Worm (Caenorhabditis elegans): ENCODE data around the gene F38H12.5.

Gene F38H12.5

ce11 chrV:4082952-4083351, at the start of gene F38H12.5:
Gene F38H12.5 (minus strand): TSS chrV:4083052.
- no peak for TF ChIP-seq ceh-79 (tag; optimal IDR thresholded peaks at IDR 0.05)
- no peak for TF ChIP-seq madf-10 (tag; optimal IDR thresholded peaks at IDR 0.05)
- TF ChIP-seq F49E8.2 (tag; optimal IDR thresholded peaks at IDR 0.05; ENCODE audit: insufficient read depth), result no peak
- no peak for TF ChIP-seq F23B12.7 (tag; optimal IDR thresholded peaks at IDR 0.05; ENCODE audit: insufficient read depth)
- TF ChIP-seq K11D2.4 (GFP tag; IDR thresholded peaks at IDR 0.05), result no peak
- no peak for TF ChIP-seq let-526 (GFP tag; IDR thresholded peaks at IDR 0.05)
- TF ChIP-seq akir-1 (GFP tag; optimal IDR thresholded peaks at IDR 0.05), result no peak
- no peak for TF ChIP-seq F55B11.4 (tag; optimal IDR thresholded peaks at IDR 0.05; ENCODE audit: borderline replicate concordance, insufficient read depth)
- TF ChIP-seq lag-1 (GFP tag; IDR thresholded peaks at IDR 0.05), result no peak
- no peak for TF ChIP-seq let-607 (tag; optimal IDR thresholded peaks at IDR 0.05)
- no peak for TF ChIP-seq ZK185.1 (tag; optimal IDR thresholded peaks at IDR 0.05; ENCODE audit: poor library complexity, severe bottlenecking)
- TF ChIP-seq zfh-2 (GFP tag; conservative IDR thresholded peaks at IDR 0.05), result no peak
- no peak for TF ChIP-seq lin-40 (tag; optimal IDR thresholded peaks at IDR 0.05)

ce11 chrV:4131471-4131939, 48.7 kb upstream of the F38H12.5 start, which contains the start of gene nhr-57:
Gene nhr-57 (plus strand): TSS chrV:4131889.
- peak; percentile 16 for TF ChIP-seq unc-62 (GFP tag; optimal IDR thresholded peaks at IDR 0.05)
- TF ChIP-seq chd-7 (tag; optimal IDR thresholded peaks at IDR 0.05), result peak; percentile 16
- no peak for TF ChIP-seq zfh-2 (GFP tag; conservative IDR thresholded peaks at IDR 0.05)
- no peak for TF ChIP-seq cebp-2 (GFP tag; IDR thresholded peaks at IDR 0.05)
- peak; percentile 74 for TF ChIP-seq B0336.3 (GFP tag; IDR thresholded peaks at IDR 0.05)
- no peak for TF ChIP-seq ztf-28 (GFP tag; IDR thresholded peaks at IDR 0.05)
- no peak for TF ChIP-seq tlf-1 (GFP tag; optimal IDR thresholded peaks at IDR 0.05)
- no peak for TF ChIP-seq cebp-1 (GFP tag; IDR thresholded peaks at IDR 0.05)
- peak; percentile 73 for TF ChIP-seq cebp-1 (tag; optimal IDR thresholded peaks at IDR 0.05)
- peak; percentile 29 for TF ChIP-seq attf-5 (GFP tag; optimal IDR thresholded peaks at IDR 0.05)
- no peak for TF ChIP-seq egl-44 (GFP tag; IDR thresholded peaks at IDR 0.05)
- peak; percentile 77 for TF ChIP-seq lin-40 (tag; optimal IDR thresholded peaks at IDR 0.05)
- TF ChIP-seq nhr-27 (tag; optimal IDR thresholded peaks at IDR 0.05), result no peak
- no peak for TF ChIP-seq Y95B8A.8 (GFP tag; IDR thresholded peaks at IDR 0.05)
- peak; percentile 35 for TF ChIP-seq ztf-22 (GFP tag; optimal IDR thresholded peaks at IDR 0.05)
- TF ChIP-seq ztf-26 (tag; optimal IDR thresholded peaks at IDR 0.05), result peak; percentile 25
- TF ChIP-seq nfyb-1 (GFP tag; IDR thresholded peaks at IDR 0.05), result no peak
- no peak for TF ChIP-seq snpc-4 (GFP tag; optimal IDR thresholded peaks at IDR 0.05)
- peak in 1 of 4 experiments; percentile 2 for TF ChIP-seq snpc-4 (tag; optimal IDR thresholded peaks at IDR 0.05)
- no peak for TF ChIP-seq ZK185.1 (tag; optimal IDR thresholded peaks at IDR 0.05; ENCODE audit: poor library complexity, severe bottlenecking)
- TF ChIP-seq nhr-80 (tag; optimal IDR thresholded peaks at IDR 0.05), result peak; percentile 83
- peak; percentile 51 for TF ChIP-seq dox-1 (GFP tag; IDR thresholded peaks at IDR 0.05)
- TF ChIP-seq atf-7 (tag; optimal IDR thresholded peaks at IDR 0.05), result peak; percentile 60
- TF ChIP-seq Y53G8AR.9 (GFP tag; conservative IDR thresholded peaks at IDR 0.05), result no peak
- peak; percentile 51 for TF ChIP-seq somi-1 (GFP tag; optimal IDR thresholded peaks at IDR 0.05)
- TF ChIP-seq aptf-2 (GFP tag; conservative IDR thresholded peaks at IDR 0.05), result no peak
- TF ChIP-seq zim-3 (tag; optimal IDR thresholded peaks at IDR 0.05), result no peak
- TF ChIP-seq let-607 (tag; optimal IDR thresholded peaks at IDR 0.05), result peak in 1 of 2 experiments; percentile 44
- TF ChIP-seq pha-4 (tag; optimal IDR thresholded peaks at IDR 0.05), result peak; percentile 79
- peak; percentile 50 for TF ChIP-seq F22D6.2 (tag; optimal IDR thresholded peaks at IDR 0.05)
- TF ChIP-seq D2030.7 (GFP tag; IDR thresholded peaks at IDR 0.05), result no peak
- TF ChIP-seq tbp1 (GFP tag; optimal IDR thresholded peaks at IDR 0.05), result peak; percentile 33
- TF ChIP-seq F37B4.10 (GFP tag; IDR thresholded peaks at IDR 0.05), result no peak
- TF ChIP-seq ztf-6 (GFP tag; IDR thresholded peaks at IDR 0.05), result no peak
- peak; percentile 48 for TF ChIP-seq ceh-27 (GFP tag; optimal IDR thresholded peaks at IDR 0.05)
- TF ChIP-seq mcd-1 (GFP tag; IDR thresholded peaks at IDR 0.05), result peak; percentile 42
